Worm (Caenorhabditis elegans): ENCODE measurements around the gene F44G4.3.

Gene F44G4.3

DNA sequence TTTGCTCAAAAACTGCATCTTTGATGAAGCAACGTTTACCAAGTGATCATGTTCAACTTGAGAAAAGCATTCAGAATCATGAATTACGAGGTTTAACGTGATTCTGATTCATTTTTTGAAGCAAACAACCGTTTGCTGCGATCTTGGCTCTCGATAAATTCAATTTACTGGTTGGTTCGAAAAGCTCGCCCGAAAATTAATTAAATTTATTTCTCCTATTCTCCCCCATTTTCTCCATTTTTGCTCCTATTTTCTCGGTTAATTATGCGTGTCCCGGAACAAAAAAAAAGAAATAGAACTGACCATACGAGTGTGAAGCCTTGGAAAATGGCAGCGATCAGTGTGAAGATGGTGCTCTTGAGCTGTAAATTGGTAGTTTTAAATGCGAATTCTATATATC lies 40.6 kb downstream of the F44G4.3 start:
- TF ChIP-seq egl-18 (GFP tag; IDR thresholded peaks at IDR 0.05) (no peak), Y53F4B.3 (GFP tag; IDR thresholded peaks at IDR 0.05) (no peak), xnd-1 (tag; optimal IDR thresholded peaks at IDR 0.05) (no peak), snpc-1.3 (tag; optimal IDR thresholded peaks at IDR 0.05; ENCODE audit: insufficient read depth) (no peak), hlh-12 (tag; optimal IDR thresholded peaks at IDR 0.05) (no peak), C06A6.2 (GFP tag; conservative IDR thresholded peaks at IDR 0.05) (no peak), lin-35 (GFP tag; optimal IDR thresholded peaks at IDR 0.05) (no peak), F33H1.4 (GFP tag; IDR thresholded peaks at IDR 0.05) (no peak), mel-28 (tag; optimal IDR thresholded peaks at IDR 0.05; ENCODE audit: borderline replicate concordance) (no peak), ama-1 (optimal IDR thresholded peaks at IDR 0.05) (no peak), ama-1 (GFP tag; optimal IDR thresholded peaks at IDR 0.05) (no peak), F22D6.2 (tag; optimal IDR thresholded peaks at IDR 0.05) (no peak), zfh-2 (GFP tag; conservative IDR thresholded peaks at IDR 0.05) (no peak), F55B11.4 (tag; optimal IDR thresholded peaks at IDR 0.05; ENCODE audit: borderline replicate concordance, insufficient read depth) (no peak)

DNA sequence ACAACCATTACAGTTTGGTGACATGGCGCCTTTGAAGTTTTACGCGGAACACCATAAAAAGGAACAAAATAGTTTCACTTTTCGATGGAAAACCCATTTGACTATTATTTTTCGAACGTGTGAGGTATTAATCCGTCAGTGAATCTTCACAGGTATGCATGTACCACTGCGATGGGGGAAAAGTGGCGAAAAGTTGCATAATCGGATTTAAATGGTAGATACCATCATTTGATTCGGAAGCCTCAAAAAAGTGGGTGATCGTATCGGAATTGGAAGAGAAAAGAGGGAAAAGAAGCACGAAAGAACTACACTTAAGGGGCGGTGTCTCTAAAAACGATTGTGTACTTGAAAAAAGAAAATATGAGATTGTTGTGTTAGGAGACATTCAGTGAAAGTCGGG lies 43.8 kb downstream of the F44G4.3 start:
- TF ChIP-seq rec-8 (tag; optimal IDR thresholded peaks at IDR 0.05), result no peak
- no peak for TF ChIP-seq ets-4 (GFP tag; optimal IDR thresholded peaks at IDR 0.05)
- no peak for TF ChIP-seq egl-44 (GFP tag; IDR thresholded peaks at IDR 0.05)
- no peak for TF ChIP-seq F23B12.7 (tag; optimal IDR thresholded peaks at IDR 0.05; ENCODE audit: insufficient read depth)
- TF ChIP-seq K12H6.12 (tag; optimal IDR thresholded peaks at IDR 0.05), result no peak
- no peak for TF ChIP-seq F55B11.4 (tag; optimal IDR thresholded peaks at IDR 0.05; ENCODE audit: borderline replicate concordance, insufficient read depth)
- TF ChIP-seq Y53G8AR.9 (GFP tag; conservative IDR thresholded peaks at IDR 0.05), result no peak
- no peak for TF ChIP-seq zim-3 (tag; optimal IDR thresholded peaks at IDR 0.05)
- TF ChIP-seq hmg-20 (GFP tag; IDR thresholded peaks at IDR 0.05), result no peak
- no peak for TF ChIP-seq pha-4 (tag; optimal IDR thresholded peaks at IDR 0.05)
- TF ChIP-seq ztf-28 (GFP tag; IDR thresholded peaks at IDR 0.05), result no peak
- no peak for TF ChIP-seq bed-2 (GFP tag; IDR thresholded peaks at IDR 0.05)
- no peak for TF ChIP-seq egrh-3 (GFP tag; IDR thresholded peaks at IDR 0.05)

DNA sequence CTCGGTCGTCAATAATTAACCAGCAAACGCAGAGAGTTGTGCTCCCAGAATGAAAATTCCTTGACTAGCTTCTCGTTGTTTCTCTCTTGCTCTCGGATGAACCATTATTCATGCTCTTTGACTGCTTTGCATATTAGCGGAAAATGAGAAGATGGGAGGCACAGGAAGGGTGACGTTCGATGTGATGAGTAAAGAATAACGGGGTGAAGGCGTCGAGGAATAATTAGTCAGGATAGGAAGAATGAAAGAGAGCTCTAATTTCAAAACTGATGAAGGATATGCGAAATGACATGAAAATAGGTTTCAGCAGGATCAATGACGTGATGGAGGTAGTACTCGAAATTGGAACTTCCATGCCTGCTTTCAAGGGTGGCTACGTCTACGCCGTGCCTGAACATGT lies 46.2 kb downstream of the F44G4.3 start:
- TF ChIP-seq ztf-3 (GFP tag; optimal IDR thresholded peaks at IDR 0.05) (no peak), lag-1 (GFP tag; IDR thresholded peaks at IDR 0.05) (no peak), mxl-1 (tag; optimal IDR thresholded peaks at IDR 0.05) (no peak), ztf-25 (GFP tag; IDR thresholded peaks at IDR 0.05) (no peak), mcd-1 (GFP tag; IDR thresholded peaks at IDR 0.05) (no peak), pha-4 (tag; optimal IDR thresholded peaks at IDR 0.05) (no peak), F55B11.4 (tag; optimal IDR thresholded peaks at IDR 0.05; ENCODE audit: borderline replicate concordance, insufficient read depth) (no peak), dpff-1 (tag; optimal IDR thresholded peaks at IDR 0.05) (no peak), F22D6.2 (tag; optimal IDR thresholded peaks at IDR 0.05) (no peak), nhr-27 (tag; optimal IDR thresholded peaks at IDR 0.05) (no peak), hrde-1 (tag; optimal IDR thresholded peaks at IDR 0.05; ENCODE audit: borderline replicate concordance) (no peak), lsl-1 (GFP tag; optimal IDR thresholded peaks at IDR 0.05) (no peak)

DNA sequence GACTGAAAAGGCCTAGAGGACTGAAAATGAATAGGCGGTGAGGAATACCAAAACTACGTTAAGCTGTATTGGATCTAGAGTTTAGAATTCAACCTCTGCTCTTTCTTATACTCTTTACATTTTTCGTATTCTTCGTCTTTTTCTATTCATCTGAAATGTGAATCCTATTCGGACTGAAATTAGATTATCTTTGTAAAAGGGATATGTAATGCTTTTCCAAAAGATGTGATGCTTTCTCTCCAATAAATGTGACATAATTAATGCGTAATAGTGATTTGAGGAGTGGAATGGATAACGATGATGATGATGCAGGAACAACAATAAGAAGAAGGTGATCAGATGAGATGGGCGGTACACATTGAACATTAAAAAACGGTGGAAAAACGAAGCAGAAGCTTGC lies 48.8 kb downstream of the F44G4.3 start:
- TF ChIP-seq nhr-80 (tag; optimal IDR thresholded peaks at IDR 0.05) (no peak), sptf-2 (GFP tag; optimal IDR thresholded peaks at IDR 0.05) (no peak), nfya-2 (GFP tag; IDR thresholded peaks at IDR 0.05) (no peak), D2030.7 (GFP tag; IDR thresholded peaks at IDR 0.05) (no peak), ekl-4 (GFP tag; IDR thresholded peaks at IDR 0.05) (no peak), rpc-1 (optimal IDR thresholded peaks at IDR 0.05) (no peak), rpc-1 (tag; optimal IDR thresholded peaks at IDR 0.05) (no peak), C17E4.6 (GFP tag; IDR thresholded peaks at IDR 0.05) (no peak), ceh-27 (GFP tag; optimal IDR thresholded peaks at IDR 0.05) (no peak), ztf-18 (tag; optimal IDR thresholded peaks at IDR 0.05) (no peak)
